Worm (Caenorhabditis elegans) whole organism, L3 larva: ENCODE data around the gene F53E2.2.

ENCODE experiments used
- aly-2 ChIP-seq: fragments of 150-350 bp; optimal IDR thresholded peaks from 2 replicates; lab custom pipeline; 2014; ENCODE audit warnings: missing biosample characterization, missing genetic modification characterization
- ceh-28 ChIP-seq: fragments of 150-350 bp; optimal IDR thresholded peaks from 2 replicates; lab custom pipeline; 2014; ENCODE audit warnings: missing biosample characterization, missing genetic modification reagents, missing genetic modification characterization
- elt-2 ChIP-seq: sonication (generic microtip); optimal IDR thresholded peaks from 2 replicates; lab custom pipeline; 2016; ENCODE audit warnings: missing genetic modification reagents, mild to moderate bottlenecking, missing genetic modification characterization, missing compliant biosample characterization
- nhr-11 ChIP-seq: fragments of 150-350 bp; optimal IDR thresholded peaks from 2 replicates; lab custom pipeline; 2014; ENCODE audit warnings: missing biosample characterization, missing genetic modification characterization

- no peak for TF ChIP-seq ceh-28 (tag; lab: Kevin White, UChicago)
- TF ChIP-seq elt-2 (tag; lab: Kevin White, UChicago) = no peak
- TF ChIP-seq nhr-11 (tag; lab: Kevin White, UChicago) = no peak
- TF ChIP-seq aly-2 = no peak
Observed at ce11 chrV:1468905-1469304, 6.0 kb upstream of the F53E2.2 start.
